Worm (Caenorhabditis elegans) whole organism, L4 larva: ENCODE results near the gene ZK512.10.

Source experiments
- egl-27 ChIP-seq: sonication (generic microtip); optimal IDR thresholded peaks from 3 replicates; lab custom pipeline; 2017; ENCODE audit warnings: missing biosample characterization, missing genetic modification reagents, missing genetic modification characterization
- nhr-10 ChIP-seq: fragments of 150-350 bp; optimal IDR thresholded peaks from 2 replicates; lab custom pipeline; 2014; ENCODE audit warnings: missing biosample characterization, missing genetic modification characterization
- zip-2 ChIP-seq: fragments of 150-350 bp; optimal IDR thresholded peaks from 2 replicates; lab custom pipeline; 2014; ENCODE audit warnings: missing biosample characterization, missing genetic modification characterization

ce11 chrIII:9081763-9082162, 48.9 kb upstream of the ZK512.10 start, which contains the start of gene far-2:
- no peak for TF ChIP-seq egl-27
- no peak for TF ChIP-seq nhr-10
- TF ChIP-seq zip-2 (tag; lab: Kevin White, UChicago) = no peak
